Fruit fly (Drosophila melanogaster): ENCODE measurements around the gene Cpr64Ac.

The Cpr64Ac gene

DNA sequence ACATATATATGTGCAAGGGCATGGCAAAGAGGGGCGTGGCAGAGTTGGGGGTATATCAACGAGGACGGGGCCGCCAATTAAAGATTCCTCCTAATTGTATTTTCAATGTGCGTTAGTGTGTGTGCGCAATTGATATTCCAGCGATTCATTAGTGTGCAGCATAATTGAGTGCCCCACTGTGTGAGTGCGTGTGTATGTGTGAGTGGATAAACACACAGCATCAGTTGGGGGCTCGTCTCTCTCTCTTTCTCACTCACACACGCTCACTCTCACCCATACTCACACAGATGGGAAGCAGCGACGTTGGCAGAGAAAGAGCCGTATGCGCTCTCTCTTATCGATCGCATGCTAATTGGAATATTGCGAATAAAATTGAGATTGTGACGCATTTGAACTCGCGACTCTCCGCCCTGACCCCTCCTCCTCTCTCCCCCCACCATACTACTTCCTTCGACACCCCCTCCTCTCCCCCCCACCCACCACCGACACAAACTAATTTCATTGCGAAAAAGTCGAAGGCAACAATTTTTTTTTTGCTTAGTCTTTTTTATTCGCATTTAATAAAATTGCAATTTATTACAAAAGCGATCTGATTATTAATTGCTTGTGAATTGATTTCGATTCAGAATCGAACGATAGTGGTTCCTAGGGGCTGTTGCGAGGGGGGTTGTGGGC lies 21.0 kb upstream of the Cpr64Ac start (continued):
- TF ChIP-seq ac (GFP tag; optimal IDR thresholded peaks at IDR 0.05), result no peak
- no peak for TF ChIP-seq CG30431 (GFP tag; optimal IDR thresholded peaks at IDR 0.05)
- no peak for TF ChIP-seq Usf (GFP tag; optimal IDR thresholded peaks at IDR 0.05)
- no peak for TF ChIP-seq CG30403 (GFP tag; optimal IDR thresholded peaks at IDR 0.05)
- no peak for TF ChIP-seq CG7928 (GFP tag; optimal IDR thresholded peaks at IDR 0.05)
- TF ChIP-seq cad (GFP tag; optimal IDR thresholded peaks at IDR 0.05), result no peak
- peak; percentile 54 to 69 for TF ChIP-seq Trl (optimal IDR thresholded peaks at IDR 0.05)
- TF ChIP-seq Trl (GFP tag; optimal IDR thresholded peaks at IDR 0.05), result no peak
- no peak for TF ChIP-seq CG7372 (GFP tag; IDR thresholded peaks at IDR 0.05)
- peak; percentile 36 for TF ChIP-seq HLHmδ (GFP tag; optimal IDR thresholded peaks at IDR 0.05)
- no peak for TF ChIP-seq CG32772 (GFP tag; IDR thresholded peaks at IDR 0.05)
- no peak for TF ChIP-seq Vsx1 (GFP tag; optimal IDR thresholded peaks at IDR 0.05)
- no peak for TF ChIP-seq salm (tag; optimal IDR thresholded peaks at IDR 0.05)
- TF ChIP-seq dmrt99B (tag; optimal IDR thresholded peaks at IDR 0.05), result no peak
- no peak for TF ChIP-seq CG7556 (GFP tag; optimal IDR thresholded peaks at IDR 0.05)
- TF ChIP-seq Side (GFP tag; optimal IDR thresholded peaks at IDR 0.05), result no peak
- TF ChIP-seq dysf (GFP tag; IDR thresholded peaks at IDR 0.05), result no peak
- no peak for TF ChIP-seq CG9876 (GFP tag; optimal IDR thresholded peaks at IDR 0.05)
- no peak for TF ChIP-seq HmgZ (tag; optimal IDR thresholded peaks at IDR 0.05)
- TF ChIP-seq gsb (GFP tag; IDR thresholded peaks at IDR 0.05), result no peak
- no peak for TF ChIP-seq ind (GFP tag; optimal IDR thresholded peaks at IDR 0.05)
- no peak for TF ChIP-seq Lhr (GFP tag; optimal IDR thresholded peaks at IDR 0.05)
- no peak for TF ChIP-seq fd3F (GFP tag; optimal IDR thresholded peaks at IDR 0.05)
- no peak for TF ChIP-seq luna (GFP tag; optimal IDR thresholded peaks at IDR 0.05)
- TF ChIP-seq CG13624 (GFP tag; optimal IDR thresholded peaks at IDR 0.05), result no peak
- no peak for TF ChIP-seq gcm2 (GFP tag; optimal IDR thresholded peaks at IDR 0.05)
- no peak for TF ChIP-seq CG11085 (GFP tag; IDR thresholded peaks at IDR 0.05)
- no peak for TF ChIP-seq CG11696 (GFP tag; IDR thresholded peaks at IDR 0.05)
- no peak for TF ChIP-seq CHES-1-like (GFP tag; optimal IDR thresholded peaks at IDR 0.05)
- TF ChIP-seq CG11560 (tag; IDR thresholded peaks at IDR 0.05), result no peak
- TF ChIP-seq Dip2 (GFP tag; IDR thresholded peaks at IDR 0.05), result no peak
- TF ChIP-seq CG17186 (GFP tag; optimal IDR thresholded peaks at IDR 0.05), result no peak
- peak; percentile 54 for TF ChIP-seq Med (GFP tag)
- TF ChIP-seq CG13287 (GFP tag; IDR thresholded peaks at IDR 0.05; ENCODE audit: partially characterized antibody), result no peak
- TF ChIP-seq CG16813 (GFP tag; IDR thresholded peaks at IDR 0.05; ENCODE audit: partially characterized antibody), result no peak
- no peak for TF ChIP-seq CG11247 (GFP tag; IDR thresholded peaks at IDR 0.05)
- TF ChIP-seq lab (GFP tag; optimal IDR thresholded peaks at IDR 0.05), result no peak

DNA sequence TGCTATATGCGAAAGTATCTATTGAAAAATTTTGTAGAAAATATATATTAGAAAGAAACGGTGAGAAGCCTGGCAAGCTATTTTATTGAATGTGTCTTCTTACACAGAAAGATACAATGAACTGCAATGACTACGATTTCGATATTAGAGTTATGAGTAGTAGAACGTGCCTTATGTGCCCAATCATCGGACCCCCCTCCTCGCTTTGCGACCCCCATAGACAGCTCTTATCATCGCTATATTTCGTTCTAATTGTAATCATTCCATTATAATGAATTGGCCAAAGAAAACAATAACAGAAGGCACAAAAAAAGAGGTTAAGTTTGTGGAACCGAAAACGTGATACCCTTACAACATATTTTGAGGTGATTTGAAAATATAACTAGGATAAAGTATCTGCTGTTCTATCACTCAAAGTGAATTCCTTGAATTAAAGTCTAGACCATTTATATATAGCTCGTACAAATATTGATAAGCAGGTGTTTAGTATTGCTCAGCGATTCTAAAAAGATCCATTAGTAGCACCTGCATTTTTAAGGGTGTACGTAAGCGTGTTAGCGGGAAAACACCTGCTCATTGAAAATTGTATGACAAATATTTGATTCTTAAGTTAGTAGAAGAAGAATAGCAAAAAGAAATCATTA lies 20.1 kb upstream of the Cpr64Ac start:
- TF ChIP-seq grau (tag; optimal IDR thresholded peaks at IDR 0.05), result peak; percentile 30
- TF ChIP-seq so (GFP tag; IDR thresholded peaks at IDR 0.05), result no peak
- no peak for TF ChIP-seq Mes4 (GFP tag; optimal IDR thresholded peaks at IDR 0.05)
- peak; percentile 31 for TF ChIP-seq CoRest (tag; optimal IDR thresholded peaks at IDR 0.05)
- no peak for TF ChIP-seq CG2889 (GFP tag; IDR thresholded peaks at IDR 0.05)
- peak; percentile 55 for TF ChIP-seq CG7556 (GFP tag; optimal IDR thresholded peaks at IDR 0.05)
- TF ChIP-seq cad (GFP tag; optimal IDR thresholded peaks at IDR 0.05), result no peak
- no peak for TF ChIP-seq trem (tag; optimal IDR thresholded peaks at IDR 0.05)
- TF ChIP-seq CG7357 (GFP tag; IDR thresholded peaks at IDR 0.05), result no peak
- peak; percentile 52 for TF ChIP-seq phol (tag; optimal IDR thresholded peaks at IDR 0.05)
- peak; percentile 31 for TF ChIP-seq CG10979 (tag; optimal IDR thresholded peaks at IDR 0.05)
- peak; percentile 59 for TF ChIP-seq gem (tag; optimal IDR thresholded peaks at IDR 0.05)
- TF ChIP-seq sim (GFP tag; IDR thresholded peaks at IDR 0.05), result no peak
- TF ChIP-seq kah (GFP tag; optimal IDR thresholded peaks at IDR 0.05), result no peak
- no peak for TF ChIP-seq Fer3 (tag; optimal IDR thresholded peaks at IDR 0.05)
- no peak for TF ChIP-seq aop (GFP tag; IDR thresholded peaks at IDR 0.05)
- no peak for TF ChIP-seq ERR (GFP tag; optimal IDR thresholded peaks at IDR 0.05)

Measured in whole organism, embryonic.